Fruit fly (Drosophila melanogaster): ENCODE measurements around the gene Ostgamma.

Gene Ostgamma

DNA sequence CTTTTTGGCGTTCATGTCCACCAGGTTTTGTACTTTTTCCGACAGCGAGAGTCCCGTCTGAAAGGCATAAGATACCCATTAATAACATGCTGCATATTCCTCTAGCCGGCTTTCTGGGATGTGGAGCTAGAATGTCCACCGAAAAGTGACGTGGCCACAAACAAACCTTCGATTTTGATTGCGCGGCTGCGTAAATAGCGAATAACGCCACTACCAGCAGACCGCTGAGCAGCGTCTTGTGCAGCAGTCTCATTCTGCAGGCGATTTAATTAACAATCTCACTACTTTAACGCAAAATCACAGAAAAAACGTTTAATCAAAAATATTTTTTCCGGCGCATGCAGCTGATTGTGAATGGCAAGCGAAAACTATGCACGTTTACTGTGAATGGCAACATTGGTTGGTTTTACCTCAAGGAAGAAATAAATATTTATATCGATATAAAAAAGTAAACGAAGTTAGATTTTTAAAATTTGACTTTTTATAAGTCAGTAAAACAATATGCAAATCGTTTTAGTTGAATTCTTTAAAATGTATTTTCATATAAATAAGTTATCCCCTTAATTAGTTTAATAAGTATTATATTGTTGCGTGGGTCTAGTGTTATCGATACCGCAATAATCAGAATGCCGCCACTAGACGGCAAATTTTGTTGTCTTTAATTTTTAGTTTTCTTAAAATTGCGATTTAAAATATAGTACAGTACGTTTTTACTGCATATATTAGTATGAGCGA, at the start of gene Ostgamma, which contains the start of gene Mettl14:
Gene Ostgamma (minus strand): TSS at position 376 of the 735 bp plus-strand sequence.
Gene Mettl14 (plus strand): TSS at position 611 of the 735 bp plus-strand sequence.
- TF ChIP-seq salr (GFP tag; optimal IDR thresholded peaks at IDR 0.05): no peak
- TF ChIP-seq OdsH (GFP tag; optimal IDR thresholded peaks at IDR 0.05): no peak
- TF ChIP-seq Met (GFP tag; optimal IDR thresholded peaks at IDR 0.05): no peak
- TF ChIP-seq CG6163 (GFP tag; IDR thresholded peaks at IDR 0.05): no peak
- TF ChIP-seq CG11294 (GFP tag; IDR thresholded peaks at IDR 0.05): no peak
- TF ChIP-seq fkh (GFP tag; optimal IDR thresholded peaks at IDR 0.05): peak; percentile 26
- TF ChIP-seq Sox14 (GFP tag; optimal IDR thresholded peaks at IDR 0.05): no peak
- TF ChIP-seq lz (GFP tag; optimal IDR thresholded peaks at IDR 0.05): peak; percentile 29
- TF ChIP-seq ss (GFP tag; optimal IDR thresholded peaks at IDR 0.05): no peak
- no peak for TF ChIP-seq CG7368 (GFP tag; optimal IDR thresholded peaks at IDR 0.05)
- TF ChIP-seq CG3032 (tag; optimal IDR thresholded peaks at IDR 0.05): no peak
- TF ChIP-seq dsx (GFP tag; optimal IDR thresholded peaks at IDR 0.05; ENCODE audit: poor library complexity, severe bottlenecking): peak; percentile 54
- TF ChIP-seq Eip93F (GFP tag; optimal IDR thresholded peaks at IDR 0.05): no peak
- no peak for TF ChIP-seq Gug (GFP tag; IDR thresholded peaks at IDR 0.05)
- TF ChIP-seq Hr39 (GFP tag; optimal IDR thresholded peaks at IDR 0.05): no peak
- no peak for TF ChIP-seq CG15336 (GFP tag; IDR thresholded peaks at IDR 0.05)
- TF ChIP-seq CG9139 (GFP tag; optimal IDR thresholded peaks at IDR 0.05): no peak
- TF ChIP-seq esn (GFP tag; optimal IDR thresholded peaks at IDR 0.05): peak; percentile 30
- TF ChIP-seq acj6 (GFP tag; optimal IDR thresholded peaks at IDR 0.05): no peak
- TF ChIP-seq Hr38 (GFP tag; optimal IDR thresholded peaks at IDR 0.05): no peak

DNA sequence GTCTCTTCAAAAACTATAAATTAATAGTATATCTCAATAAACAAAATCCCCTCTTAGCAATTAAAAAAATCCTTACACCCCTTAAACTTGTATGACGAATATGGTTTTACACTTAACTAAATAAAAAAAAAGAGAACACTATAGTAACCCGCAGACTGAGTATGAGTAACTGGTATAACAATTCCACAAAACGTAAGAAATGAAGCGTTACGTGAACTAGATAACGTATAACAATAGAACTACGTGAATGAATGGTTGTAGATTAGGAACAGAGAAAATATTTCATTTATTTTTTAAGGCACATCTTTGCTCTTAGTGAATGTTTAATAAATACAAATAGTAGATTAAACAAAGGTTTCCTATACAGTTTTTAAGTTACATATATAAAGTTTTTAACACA, 47.4 kb upstream of the Ostgamma start:
- TF ChIP-seq CG8632 (GFP tag; optimal IDR thresholded peaks at IDR 0.05): no peak

DNA sequence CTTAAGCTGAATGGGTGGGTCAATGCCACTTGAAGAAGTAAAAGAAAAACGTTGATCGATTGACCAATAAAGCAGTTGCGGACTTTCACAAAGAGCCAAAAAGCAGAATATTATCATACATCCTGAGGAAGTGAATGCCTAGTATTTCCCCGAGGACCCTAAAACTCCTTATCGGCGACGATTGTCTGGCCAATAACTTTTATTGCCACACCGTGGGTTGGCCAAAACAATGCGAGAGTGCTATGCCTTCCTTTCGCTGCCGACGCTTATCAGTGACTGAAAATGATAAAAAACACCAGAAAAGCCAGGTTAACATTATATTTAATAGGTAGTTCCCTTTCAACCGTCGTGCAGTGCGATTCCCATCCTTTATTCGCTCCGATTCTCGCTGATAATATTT, 43.9 kb upstream of the Ostgamma start, which contains the start of gene Mur29B:
Gene Mur29B (plus strand): TSS at position 324 of the 400 bp plus-strand sequence.
- TF ChIP-seq CG11294 (GFP tag; IDR thresholded peaks at IDR 0.05): no peak
- TF ChIP-seq vri (GFP tag; optimal IDR thresholded peaks at IDR 0.05): peak; percentile 50

DNA sequence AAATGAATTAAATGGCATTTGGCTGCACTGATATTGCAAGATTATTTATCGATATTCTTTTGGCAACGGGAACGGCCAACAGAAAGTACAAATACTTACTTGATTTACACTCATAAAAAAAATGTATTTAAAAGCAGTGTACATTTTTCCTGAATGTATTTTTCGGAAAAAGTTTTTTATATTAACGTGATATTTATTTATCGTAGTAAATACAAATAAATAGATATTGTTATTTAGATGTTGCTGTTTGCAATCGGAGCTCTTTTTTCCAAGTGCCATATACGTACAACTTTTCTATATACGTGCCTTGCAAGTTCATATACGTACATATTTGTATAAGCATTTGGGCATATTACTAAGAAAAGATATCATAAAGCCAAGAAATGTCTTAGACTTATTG, 43.3 kb upstream of the Ostgamma start:
- TF ChIP-seq Met (GFP tag; optimal IDR thresholded peaks at IDR 0.05): peak; percentile 31
- no peak for TF ChIP-seq fkh (GFP tag; optimal IDR thresholded peaks at IDR 0.05)
- peak; percentile 51 for TF ChIP-seq svp (GFP tag)
- no peak for TF ChIP-seq dsx (GFP tag; optimal IDR thresholded peaks at IDR 0.05; ENCODE audit: poor library complexity, severe bottlenecking)
- TF ChIP-seq topi (GFP tag; optimal IDR thresholded peaks at IDR 0.05): peak; percentile 26
- TF ChIP-seq cyc (GFP tag; optimal IDR thresholded peaks at IDR 0.05): peak; percentile 21
- no peak for TF ChIP-seq CG3919 (GFP tag; optimal IDR thresholded peaks at IDR 0.05)
- TF ChIP-seq CG6854 (GFP tag; optimal IDR thresholded peaks at IDR 0.05): no peak
- no peak for TF ChIP-seq CG11902 (GFP tag; optimal IDR thresholded peaks at IDR 0.05)
- no peak for TF ChIP-seq Hr39 (GFP tag; optimal IDR thresholded peaks at IDR 0.05)

DNA sequence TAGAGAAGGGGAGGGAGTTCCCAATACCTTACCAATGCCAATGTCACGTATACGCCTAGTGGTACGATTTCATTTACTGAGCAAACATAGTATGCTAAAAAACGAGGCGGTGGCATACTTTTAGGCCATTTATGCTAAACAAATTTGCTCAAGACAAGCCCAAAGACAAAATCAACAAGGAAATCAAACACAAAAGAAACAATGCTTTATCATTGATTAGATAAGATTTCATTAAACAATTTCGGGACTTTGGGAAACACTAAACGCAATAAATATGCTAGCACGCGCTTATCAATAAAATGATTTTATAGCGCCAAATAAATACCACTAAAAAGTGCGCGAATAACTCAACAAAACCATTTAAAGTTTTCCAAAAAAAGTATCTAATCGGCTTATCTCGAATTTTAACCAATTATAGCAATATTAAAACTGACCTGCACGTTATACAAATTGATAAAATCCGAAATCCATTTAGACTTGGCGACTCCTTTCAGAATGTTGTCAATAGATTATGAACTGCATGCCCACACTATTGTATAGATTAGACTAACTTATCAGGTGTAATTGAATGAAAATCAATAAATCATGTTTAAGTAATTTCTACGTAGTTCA, 42.7 kb upstream of the Ostgamma start:
- TF ChIP-seq vri (GFP tag; optimal IDR thresholded peaks at IDR 0.05) (peak; percentile 28), fkh (GFP tag; optimal IDR thresholded peaks at IDR 0.05) (peak; percentile 74), CG6792 (GFP tag; optimal IDR thresholded peaks at IDR 0.05) (no peak), CG8319 (GFP tag; optimal IDR thresholded peaks at IDR 0.05) (no peak)

DNA sequence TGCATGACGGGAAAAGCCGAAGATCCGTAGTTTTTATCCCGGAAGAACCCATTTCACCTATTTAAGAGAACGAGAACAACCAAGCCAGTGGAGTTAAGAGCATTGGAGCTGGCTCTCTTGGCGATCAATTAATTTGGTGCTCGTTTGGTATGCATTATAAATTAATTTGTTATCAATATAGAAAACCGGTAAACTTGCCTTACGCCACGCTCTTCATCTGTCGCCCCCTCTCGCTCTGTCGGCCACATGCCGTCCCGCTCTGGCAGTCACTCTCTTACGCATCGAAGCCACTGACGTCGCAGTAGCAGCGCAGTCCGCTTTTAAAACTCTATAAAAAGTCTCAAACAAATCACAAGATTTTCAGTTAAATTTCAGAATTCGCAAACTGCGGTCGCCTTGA, 38.3 kb upstream of the Ostgamma start, which contains the start of gene CG7778:
Gene CG7778 (plus strand): TSS at position 361 of the 400 bp plus-strand sequence.
- TF ChIP-seq esn (GFP tag; optimal IDR thresholded peaks at IDR 0.05) (no peak), Eip78C (GFP tag) (peak; percentile 0), Hr4 (GFP tag; optimal IDR thresholded peaks at IDR 0.05) (no peak)

All from whole organism, prepupa.